Worm (Caenorhabditis elegans): ENCODE measurements around the gene F57B1.6.

ce11 chrV:13176117-13176753 lies 33.2 kb upstream of the F57B1.6 start, which contains the start of gene him-17:
- no peak for TF ChIP-seq nhr-77 (tag; optimal IDR thresholded peaks at IDR 0.05)
- no peak for TF ChIP-seq aly-2 (tag; optimal IDR thresholded peaks at IDR 0.05)
- no peak for TF ChIP-seq elt-1 (tag; optimal IDR thresholded peaks at IDR 0.05)
- peak; percentile 36 for TF ChIP-seq snpc-4 (tag; optimal IDR thresholded peaks at IDR 0.05)
- TF ChIP-seq mdl-1 (tag; optimal IDR thresholded peaks at IDR 0.05) = peak in 1 of 2 experiments; percentile 9
- TF ChIP-seq nhr-12 (tag; optimal IDR thresholded peaks at IDR 0.05) = no peak
- TF ChIP-seq C34F6.9 (tag; optimal IDR thresholded peaks at IDR 0.05) = peak; percentile 22
- TF ChIP-seq nhr-11 (tag; optimal IDR thresholded peaks at IDR 0.05) = no peak
- TF ChIP-seq ztf-1 (GFP tag; conservative IDR thresholded peaks at IDR 0.05) = no peak
- no peak for TF ChIP-seq egl-27 (tag; optimal IDR thresholded peaks at IDR 0.05)
- peak; percentile 28 for TF ChIP-seq mab-5 (tag; optimal IDR thresholded peaks at IDR 0.05)
- TF ChIP-seq unc-62 (GFP tag; optimal IDR thresholded peaks at IDR 0.05) = no peak
- no peak for TF ChIP-seq elt-3 (tag; optimal IDR thresholded peaks at IDR 0.05)

Measured in whole organism, L2 larva.